Fruit fly (Drosophila melanogaster) whole organism, prepupa: Measurements from ENCODE around the gene cocoon.

Experiments
- CG10631 ChIP-seq: fragments of 200-800 bp; sonication (Bioruptor generic); optimal IDR thresholded peaks from 2 replicates; lab custom pipeline; 2016; ENCODE audit warnings: missing biosample characterization, missing genetic modification characterization
- CG11294 ChIP-seq: fragments of 200-800 bp; sonication (Bioruptor generic); IDR thresholded peaks from 2 replicates; pipeline ENCODE4 v1.3.6; 2022; ENCODE audit warnings: missing biosample characterization, missing genetic modification characterization
- CG16779 ChIP-seq: fragments of 200-800 bp; sonication (Bioruptor generic); optimal IDR thresholded peaks from 3 replicates; lab custom pipeline; 2017; ENCODE audit warnings: missing biosample characterization, mild to moderate bottlenecking, missing genetic modification characterization
- CG34406 ChIP-seq: fragments of 200-800 bp; sonication (Bioruptor generic); optimal IDR thresholded peaks from 3 replicates; lab custom pipeline; 2016; ENCODE audit warnings: missing biosample characterization, missing genetic modification characterization
- CG4318 ChIP-seq: fragments of 200-800 bp; sonication (Bioruptor generic); optimal IDR thresholded peaks from 3 replicates; lab custom pipeline; 2017; ENCODE audit warnings: missing biosample characterization, mild to moderate bottlenecking, missing genetic modification characterization
- CG6808 ChIP-seq: fragments of 200-800 bp; sonication (Bioruptor generic); optimal IDR thresholded peaks from 3 replicates; lab custom pipeline; 2017; ENCODE audit warnings: missing biosample characterization, missing genetic modification characterization, mild to moderate bottlenecking, moderate library complexity, missing genetic modification reagents
- CG8632 ChIP-seq: fragments of 200-800 bp; sonication (Bioruptor generic); optimal IDR thresholded peaks from 3 replicates; lab custom pipeline; 2016; ENCODE audit warnings: missing biosample characterization, missing genetic modification characterization
- Eip93F ChIP-seq: fragments of 200-800 bp; sonication (Bioruptor generic); optimal IDR thresholded peaks from 2 replicates; lab custom pipeline; 2016; ENCODE audit warnings: missing biosample characterization, mild to moderate bottlenecking, missing genetic modification characterization
- Hr38 ChIP-seq: sonication (Bioruptor generic); optimal IDR thresholded peaks from 2 replicates; lab custom pipeline; 2016; ENCODE audit warnings: missing biosample characterization, missing genetic modification characterization
- Hr39 ChIP-seq: fragments of 200-800 bp; sonication (Bioruptor generic); optimal IDR thresholded peaks from 2 replicates; lab custom pipeline; 2016; ENCODE audit warnings: missing biosample characterization, missing genetic modification characterization
- Hr4 ChIP-seq: fragments of 200-800 bp; sonication (Bioruptor generic); optimal IDR thresholded peaks from 3 replicates; lab custom pipeline; 2016; ENCODE audit warnings: missing biosample characterization, missing genetic modification characterization
- fkh ChIP-seq: fragments of 200-800 bp; sonication (Bioruptor generic); optimal IDR thresholded peaks from 3 replicates; lab custom pipeline; 2017; ENCODE audit warnings: missing biosample characterization, mild to moderate bottlenecking, missing genetic modification characterization, moderate library complexity

DNA sequence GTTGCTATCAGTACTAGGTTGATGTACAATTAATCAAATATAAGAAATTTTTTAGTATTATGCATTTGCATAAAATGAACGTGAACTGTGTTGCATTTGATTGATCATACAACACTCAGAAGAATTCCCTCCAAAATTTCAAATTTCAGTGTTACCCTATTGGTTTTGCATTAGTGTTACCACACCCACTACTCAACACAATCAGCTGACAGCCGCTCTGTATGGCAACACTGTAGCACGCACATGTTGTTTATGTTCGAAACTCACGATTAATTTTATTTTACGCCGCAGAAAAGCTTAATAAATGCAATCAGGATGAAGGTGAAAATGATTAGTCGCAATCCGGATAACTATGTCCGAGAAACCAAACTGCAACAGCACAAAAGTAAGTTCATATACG, 24.8 kb upstream of the cocoon start, which contains the start of gene CG7275:
- no peak for TF ChIP-seq CG8632 (GFP tag; lab: Kevin White, UChicago)
- TF ChIP-seq CG10631 (GFP tag; lab: Kevin White, UChicago): no peak
- no peak for TF ChIP-seq Hr39 (GFP tag; lab: Kevin White, UChicago)
- TF ChIP-seq CG34406 (GFP tag; lab: Kevin White, UChicago): no peak
- TF ChIP-seq Hr38 (GFP tag; lab: Kevin White, UChicago): no peak
- no peak for TF ChIP-seq Hr4 (GFP tag; lab: Kevin White, UChicago)
- TF ChIP-seq CG16779 (tag; lab: Kevin White, UChicago): no peak
- no peak for TF ChIP-seq CG11294 (GFP tag; lab: Robert Waterston, UW)
- no peak for TF ChIP-seq CG4318 (GFP tag; lab: Kevin White, UChicago)
- TF ChIP-seq CG6808 (GFP tag; lab: Kevin White, UChicago): no peak
- no peak for TF ChIP-seq fkh (GFP tag; lab: Kevin White, UChicago)
- no peak for TF ChIP-seq Eip93F (GFP tag; lab: Kevin White, UChicago)
